Worm (Caenorhabditis elegans): Measurements from ENCODE around the gene C06A6.7.

The C06A6.7 gene

ce11 chrIV:7849235-7849634 is 10.9 kb upstream of the C06A6.7 start:
- TF ChIP-seq klf-2 (GFP tag; conservative IDR thresholded peaks at IDR 0.05) (no peak), tab-1 (GFP tag; IDR thresholded peaks at IDR 0.05) (no peak), med-1 (GFP tag; optimal IDR thresholded peaks at IDR 0.05; ENCODE audit: insufficient read depth) (no peak), flt-1 (GFP tag; IDR thresholded peaks at IDR 0.05) (no peak), ztf-23 (GFP tag; IDR thresholded peaks at IDR 0.05) (no peak), ref-1 (GFP tag; conservative IDR thresholded peaks at IDR 0.05) (no peak), ztf-29 (GFP tag; IDR thresholded peaks at IDR 0.05) (no peak), cog-1 (tag; optimal IDR thresholded peaks at IDR 0.05) (no peak), T22C8.4 (GFP tag; IDR thresholded peaks at IDR 0.05) (no peak)

- TF ChIP-seq med-1 (GFP tag; optimal IDR thresholded peaks at IDR 0.05; ENCODE audit: insufficient read depth) (no peak), klf-2 (GFP tag; conservative IDR thresholded peaks at IDR 0.05) (no peak), flt-1 (GFP tag; IDR thresholded peaks at IDR 0.05) (no peak), ztf-29 (GFP tag; IDR thresholded peaks at IDR 0.05) (no peak), cog-1 (tag; optimal IDR thresholded peaks at IDR 0.05) (no peak), ref-1 (GFP tag; conservative IDR thresholded peaks at IDR 0.05) (no peak), tab-1 (GFP tag; IDR thresholded peaks at IDR 0.05) (no peak), T22C8.4 (GFP tag; IDR thresholded peaks at IDR 0.05) (no peak), ztf-23 (GFP tag; IDR thresholded peaks at IDR 0.05) (no peak)
These were observed 8.1 kb upstream of the C06A6.7 start, which contains the start of gene C06A6.2 for ce11 chrIV:7846386-7846785. TSS of gene C06A6.2 (plus strand) at chrIV:7846622.

- TF ChIP-seq klf-2 (GFP tag; conservative IDR thresholded peaks at IDR 0.05): no peak
- TF ChIP-seq tab-1 (GFP tag; IDR thresholded peaks at IDR 0.05): no peak
- no peak for TF ChIP-seq med-1 (GFP tag; optimal IDR thresholded peaks at IDR 0.05; ENCODE audit: insufficient read depth)
- TF ChIP-seq ztf-29 (GFP tag; IDR thresholded peaks at IDR 0.05): 0 out of 2 replicates have a peak, but pooled peaks have one; percentile 42
- no peak; the same call in 1 of the 2 replicates for TF ChIP-seq flt-1 (GFP tag; IDR thresholded peaks at IDR 0.05)
- peak; percentile 80 for TF ChIP-seq cog-1 (tag; optimal IDR thresholded peaks at IDR 0.05)
- no peak; the same call in 1 of the 2 replicates for TF ChIP-seq ref-1 (GFP tag; conservative IDR thresholded peaks at IDR 0.05)
- 0 out of 2 replicates have a peak, but pooled peaks have one; percentile 50 for TF ChIP-seq ztf-23 (GFP tag; IDR thresholded peaks at IDR 0.05)
- no peak for TF ChIP-seq T22C8.4 (GFP tag; IDR thresholded peaks at IDR 0.05)
These were observed 7.3 kb upstream of the C06A6.7 start for ce11 chrIV:7845585-7845984.

- no peak for TF ChIP-seq ztf-29 (GFP tag; IDR thresholded peaks at IDR 0.05)
These were observed 6.1 kb upstream of the C06A6.7 start for ce11 chrIV:7844333-7844973.

- TF ChIP-seq flt-1 (GFP tag; IDR thresholded peaks at IDR 0.05) (no peak), ztf-23 (GFP tag; IDR thresholded peaks at IDR 0.05) (no peak), ztf-29 (GFP tag; IDR thresholded peaks at IDR 0.05) (no peak), cog-1 (tag; optimal IDR thresholded peaks at IDR 0.05) (no peak), klf-2 (GFP tag; conservative IDR thresholded peaks at IDR 0.05) (no peak), T22C8.4 (GFP tag; IDR thresholded peaks at IDR 0.05) (no peak), tab-1 (GFP tag; IDR thresholded peaks at IDR 0.05) (no peak), med-1 (GFP tag; optimal IDR thresholded peaks at IDR 0.05; ENCODE audit: insufficient read depth) (no peak), ref-1 (GFP tag; conservative IDR thresholded peaks at IDR 0.05) (no peak)
These were observed 2.9 kb upstream of the C06A6.7 start for ce11 chrIV:7841218-7841617.

- TF ChIP-seq ztf-29 (GFP tag; IDR thresholded peaks at IDR 0.05): no peak
- TF ChIP-seq cog-1 (tag; optimal IDR thresholded peaks at IDR 0.05): no peak
- TF ChIP-seq flt-1 (GFP tag; IDR thresholded peaks at IDR 0.05): no peak
- no peak for TF ChIP-seq T22C8.4 (GFP tag; IDR thresholded peaks at IDR 0.05)
- no peak for TF ChIP-seq tab-1 (GFP tag; IDR thresholded peaks at IDR 0.05)
- TF ChIP-seq ref-1 (GFP tag; conservative IDR thresholded peaks at IDR 0.05): no peak
- TF ChIP-seq ztf-23 (GFP tag; IDR thresholded peaks at IDR 0.05): no peak
These were observed 1.6 kb upstream of the C06A6.7 start for ce11 chrIV:7839923-7840322.

ce11 chrIV:7836491-7836890 is 1.8 kb downstream of the C06A6.7 start:
- TF ChIP-seq T22C8.4 (GFP tag; IDR thresholded peaks at IDR 0.05): no peak
- TF ChIP-seq tab-1 (GFP tag; IDR thresholded peaks at IDR 0.05): no peak
- TF ChIP-seq med-1 (GFP tag; optimal IDR thresholded peaks at IDR 0.05; ENCODE audit: insufficient read depth): no peak

- no peak for TF ChIP-seq klf-2 (GFP tag; conservative IDR thresholded peaks at IDR 0.05)
- TF ChIP-seq flt-1 (GFP tag; IDR thresholded peaks at IDR 0.05): no peak
- no peak for TF ChIP-seq cog-1 (tag; optimal IDR thresholded peaks at IDR 0.05)
- no peak for TF ChIP-seq ref-1 (GFP tag; conservative IDR thresholded peaks at IDR 0.05)
- no peak for TF ChIP-seq ztf-29 (GFP tag; IDR thresholded peaks at IDR 0.05)
- TF ChIP-seq T22C8.4 (GFP tag; IDR thresholded peaks at IDR 0.05): no peak
- TF ChIP-seq ztf-23 (GFP tag; IDR thresholded peaks at IDR 0.05): no peak
- no peak for TF ChIP-seq tab-1 (GFP tag; IDR thresholded peaks at IDR 0.05)
- no peak for TF ChIP-seq med-1 (GFP tag; optimal IDR thresholded peaks at IDR 0.05; ENCODE audit: insufficient read depth)
These were observed 2.3 kb downstream of the C06A6.7 start for ce11 chrIV:7836030-7836429.

- TF ChIP-seq T22C8.4 (GFP tag; IDR thresholded peaks at IDR 0.05): no peak
- no peak for TF ChIP-seq tab-1 (GFP tag; IDR thresholded peaks at IDR 0.05)
- TF ChIP-seq med-1 (GFP tag; optimal IDR thresholded peaks at IDR 0.05; ENCODE audit: insufficient read depth): no peak
- no peak for TF ChIP-seq cog-1 (tag; optimal IDR thresholded peaks at IDR 0.05)
- no peak for TF ChIP-seq flt-1 (GFP tag; IDR thresholded peaks at IDR 0.05)
- no peak for TF ChIP-seq ztf-23 (GFP tag; IDR thresholded peaks at IDR 0.05)
- no peak for TF ChIP-seq klf-2 (GFP tag; conservative IDR thresholded peaks at IDR 0.05)
- no peak for TF ChIP-seq ref-1 (GFP tag; conservative IDR thresholded peaks at IDR 0.05)
- TF ChIP-seq ztf-29 (GFP tag; IDR thresholded peaks at IDR 0.05): no peak
These were observed 3.6 kb downstream of the C06A6.7 start, which contains the start of gene erp-44.2 for ce11 chrIV:7834625-7835228. TSS of gene erp-44.2 (minus strand) at chrIV:7834675.

ce11 chrIV:7830151-7830550 is 8.2 kb downstream of the C06A6.7 start, which contains the start of gene mvb-12:
TSS of gene mvb-12 (plus strand) at chrIV:7830525.
- TF ChIP-seq ztf-29 (GFP tag; IDR thresholded peaks at IDR 0.05) (no peak), tab-1 (GFP tag; IDR thresholded peaks at IDR 0.05) (no peak), flt-1 (GFP tag; IDR thresholded peaks at IDR 0.05) (no peak), T22C8.4 (GFP tag; IDR thresholded peaks at IDR 0.05) (no peak), ref-1 (GFP tag; conservative IDR thresholded peaks at IDR 0.05) (no peak), klf-2 (GFP tag; conservative IDR thresholded peaks at IDR 0.05) (no peak), cog-1 (tag; optimal IDR thresholded peaks at IDR 0.05) (no peak), ztf-23 (GFP tag; IDR thresholded peaks at IDR 0.05) (no peak), med-1 (GFP tag; optimal IDR thresholded peaks at IDR 0.05; ENCODE audit: insufficient read depth) (no peak)

Measured in whole organism, midembryonic.